Fruit fly (Drosophila melanogaster) whole organism, embryonic: Measurements from ENCODE around the gene TfIIA-S.
A peak's percentile ranks its signal among the peaks of the same experiment; 100 is the strongest.

Experiments
- Abd-B ChIP-seq: fragments of 200-800 bp; sonication (Bioruptor generic); optimal IDR thresholded peaks from 2 replicates; lab custom pipeline; 2018; ENCODE audit warnings: missing biosample characterization, mild to moderate bottlenecking, missing genetic modification characterization, moderate library complexity
- Bgb ChIP-seq: fragments of 200-800 bp; sonication (Bioruptor generic); IDR thresholded peaks from 2 replicates; pipeline ENCODE4 v1.3.6; 2022; ENCODE audit warnings: missing biosample characterization, missing genetic modification characterization; ENCODE audit not compliant: partially characterized antibody
- CG11398 ChIP-seq: fragments of 200-800 bp; sonication (Bioruptor generic); optimal IDR thresholded peaks from 2 replicates; lab custom pipeline; 2016; ENCODE audit warnings: missing biosample characterization, missing genetic modification characterization
- CG12391 ChIP-seq: fragments of 200-800 bp; sonication (Bioruptor generic); optimal IDR thresholded peaks from 3 replicates; lab custom pipeline; 2018; ENCODE audit warnings: missing biosample characterization, mild to moderate bottlenecking, missing genetic modification characterization, moderate library complexity
- CG13624 ChIP-seq: fragments of 200-800 bp; sonication (Bioruptor generic); optimal IDR thresholded peaks from 2 replicates; lab custom pipeline; 2016; ENCODE audit warnings: missing biosample characterization, missing genetic modification characterization
- CG14965 ChIP-seq: fragments of 200-800 bp; sonication (Bioruptor generic); optimal IDR thresholded peaks from 2 replicates; lab custom pipeline; 2016; ENCODE audit warnings: missing biosample characterization, missing genetic modification characterization, borderline replicate concordance
- CG1602 ChIP-seq: fragments of 200-800 bp; sonication (Bioruptor generic); optimal IDR thresholded peaks from 3 replicates; lab custom pipeline; 2016; ENCODE audit warnings: missing biosample characterization, missing genetic modification characterization
- CG16779 ChIP-seq: fragments of 200-800 bp; sonication (Bioruptor generic); IDR thresholded peaks from 2 replicates; pipeline ENCODE4 v1.3.6; 2022; ENCODE audit warnings: missing biosample characterization, missing genetic modification characterization
- CG1832 ChIP-seq: fragments of 200-800 bp; sonication (Bioruptor generic); optimal IDR thresholded peaks from 2 replicates; lab custom pipeline; 2017; ENCODE audit warnings: missing biosample characterization, mild to moderate bottlenecking, missing genetic modification characterization, inconsistent platforms
- CG2678 ChIP-seq: fragments of 200-800 bp; sonication (Bioruptor generic); optimal IDR thresholded peaks from 3 replicates; lab custom pipeline; 2019; ENCODE audit warnings: missing biosample characterization, mild to moderate bottlenecking, missing genetic modification characterization, moderate library complexity
- CG5245 ChIP-seq: fragments of 200-800 bp; sonication (Bioruptor generic); optimal IDR thresholded peaks from 3 replicates; lab custom pipeline; 2016; ENCODE audit warnings: missing biosample characterization, missing genetic modification characterization
- CG5953 ChIP-seq: fragments of 200-800 bp; sonication (Bioruptor generic); IDR thresholded peaks from 2 replicates; pipeline ENCODE4 v1.3.6; 2022; ENCODE audit warnings: missing biosample characterization, missing genetic modification characterization
- CG6175 ChIP-seq: fragments of 200-800 bp; sonication (Bioruptor generic); IDR thresholded peaks from 3 replicates; pipeline ENCODE4 v1.3.6; 2022; ENCODE audit warnings: missing biosample characterization, missing genetic modification characterization
- CG7271 ChIP-seq: fragments of 200-800 bp; sonication (Bioruptor generic); optimal IDR thresholded peaks from 2 replicates; lab custom pipeline; 2018; ENCODE audit warnings: missing biosample characterization, mild to moderate bottlenecking, missing genetic modification characterization, moderate library complexity
- CG7357 ChIP-seq: fragments of 200-800 bp; sonication (Bioruptor generic); IDR thresholded peaks from 3 replicates; pipeline ENCODE4 v1.3.6; 2022; ENCODE audit warnings: missing biosample characterization, missing genetic modification characterization
- CG7556 ChIP-seq: fragments of 200-800 bp; sonication (Bioruptor generic); optimal IDR thresholded peaks from 2 replicates; lab custom pipeline; 2017; ENCODE audit warnings: missing biosample characterization, mild to moderate bottlenecking, missing genetic modification characterization
- CG7839 ChIP-seq: fragments of 200-800 bp; sonication (Bioruptor generic); optimal IDR thresholded peaks from 3 replicates; lab custom pipeline; 2018; ENCODE audit warnings: missing biosample characterization, mild to moderate bottlenecking, missing genetic modification characterization, moderate library complexity
- CG7963 ChIP-seq: fragments of 200-800 bp; sonication (Bioruptor generic); IDR thresholded peaks from 3 replicates; pipeline ENCODE4 v1.3.6; 2022; ENCODE audit warnings: missing biosample characterization, missing genetic modification characterization; ENCODE audit not compliant: partially characterized antibody
- CG9817 ChIP-seq: fragments of 200-800 bp; sonication (Bioruptor generic); optimal IDR thresholded peaks from 2 replicates; lab custom pipeline; 2018; ENCODE audit warnings: missing biosample characterization, mild to moderate bottlenecking, missing genetic modification characterization, moderate library complexity
- Dfd ChIP-seq, 2 experiments: fragments of >200 bp; optimal IDR thresholded peaks; 2 replicates each; lab custom pipeline; 2017; ENCODE audit warnings: missing biosample characterization in 2 of 2, missing genetic modification characterization in 2 of 2
- Doc2 ChIP-seq: fragments of 200-800 bp; sonication (Bioruptor generic); IDR thresholded peaks from 2 replicates; pipeline ENCODE4 v1.3.6; 2022; ENCODE audit warnings: missing biosample characterization, missing genetic modification characterization
- Doc3 ChIP-seq: fragments of 200-800 bp; sonication (Bioruptor generic); IDR thresholded peaks from 3 replicates; pipeline ENCODE4 v1.3.6; 2022; ENCODE audit warnings: missing biosample characterization, missing genetic modification characterization; ENCODE audit not compliant: partially characterized antibody
- Eip74EF ChIP-seq, 2 experiments: fragments of 200-800 bp in 1 of 2; fragments of >200 bp in 1 of 2; sonication (Bioruptor generic) in 1 of 2; optimal IDR thresholded peaks; 2 replicates each; lab custom pipeline; 2017 to 2019; ENCODE audit warnings: missing biosample characterization in 2 of 2, missing genetic modification characterization in 2 of 2, mild to moderate bottlenecking in 1 of 2, moderate library complexity in 1 of 2
- Hmx ChIP-seq: fragments of 200-800 bp; sonication (Bioruptor generic); optimal IDR thresholded peaks from 2 replicates; lab custom pipeline; 2016; ENCODE audit warnings: missing biosample characterization, missing genetic modification characterization
- Kr ChIP-seq: fragments of 200-800 bp; sonication (Bioruptor generic); optimal IDR thresholded peaks from 2 replicates; lab custom pipeline; 2017; ENCODE audit warnings: missing biosample characterization, mild to moderate bottlenecking, missing genetic modification characterization
- Max ChIP-seq: fragments of 200-800 bp; sonication (Bioruptor generic); optimal IDR thresholded peaks from 2 replicates; lab custom pipeline; 2016; ENCODE audit warnings: missing biosample characterization, mild to moderate bottlenecking, missing genetic modification characterization
- Nf-YA ChIP-seq: fragments of 200-800 bp; sonication (Bioruptor generic); IDR thresholded peaks from 2 replicates; pipeline ENCODE4 v1.3.6; 2022; ENCODE audit warnings: missing biosample characterization, missing genetic modification characterization
- Poxn ChIP-seq: fragments of 200-800 bp; sonication (Bioruptor generic); IDR thresholded peaks from 2 replicates; pipeline ENCODE4 v1.3.6; 2022; ENCODE audit warnings: missing biosample characterization, missing genetic modification characterization
- Ravus ChIP-seq: fragments of 200-800 bp; sonication (Bioruptor generic); IDR thresholded peaks from 2 replicates; pipeline ENCODE4 v1.3.6; 2022; ENCODE audit warnings: missing biosample characterization, missing genetic modification characterization
- Scr ChIP-seq: fragments of 200-800 bp; sonication (Bioruptor generic); IDR thresholded peaks from 2 replicates; pipeline ENCODE4 v1.3.6; 2022; ENCODE audit warnings: missing biosample characterization, missing genetic modification characterization; ENCODE audit not compliant: partially characterized antibody
- Ssrp ChIP-seq: fragments of 200-800 bp; sonication (Bioruptor generic); optimal IDR thresholded peaks from 2 replicates; lab custom pipeline; 2018; ENCODE audit warnings: missing biosample characterization, mild to moderate bottlenecking, missing genetic modification characterization, moderate library complexity
- ara ChIP-seq: fragments of 200-800 bp; sonication (Bioruptor generic); IDR thresholded peaks from 2 replicates; pipeline ENCODE4 v1.3.6; 2022; ENCODE audit warnings: missing biosample characterization, missing genetic modification characterization
- crol ChIP-seq: fragments of 200-800 bp; sonication (Bioruptor generic); IDR thresholded peaks from 2 replicates; pipeline ENCODE4 v1.3.6; 2022; ENCODE audit warnings: missing biosample characterization, missing genetic modification characterization
- crp ChIP-seq, 2 experiments: fragments of 200-800 bp; sonication (Bioruptor generic); optimal IDR thresholded peaks; 2 replicates in 1 of 2; 3 replicates in 1 of 2; lab custom pipeline; 2017; ENCODE audit warnings: missing biosample characterization in 2 of 2, missing genetic modification characterization in 2 of 2, mild to moderate bottlenecking in 1 of 2, moderate library complexity in 1 of 2
- cwo ChIP-seq: fragments of 200-800 bp; sonication (Bioruptor generic); optimal IDR thresholded peaks from 3 replicates; lab custom pipeline; 2017; ENCODE audit warnings: missing biosample characterization, missing genetic modification characterization, mild to moderate bottlenecking, moderate library complexity, missing genetic modification reagents
- da ChIP-seq: fragments of 200-800 bp; sonication (Bioruptor generic); optimal IDR thresholded peaks from 2 replicates; lab custom pipeline; 2016; ENCODE audit warnings: missing biosample characterization, missing genetic modification characterization
- esg ChIP-seq: fragments of 200-800 bp; sonication (Bioruptor generic); conservative IDR thresholded peaks from 2 replicates; pipeline ENCODE4 v1.3.6; 2022; ENCODE audit warnings: missing biosample characterization, missing genetic modification characterization
- kah ChIP-seq: fragments of 200-800 bp; sonication (Bioruptor generic); optimal IDR thresholded peaks from 2 replicates; lab custom pipeline; 2018; ENCODE audit warnings: missing biosample characterization, mild to moderate bottlenecking, missing genetic modification characterization
- ken ChIP-seq: fragments of 200-800 bp; sonication (Bioruptor generic); IDR thresholded peaks from 3 replicates; pipeline ENCODE4 v1.3.6; 2022; ENCODE audit warnings: missing biosample characterization, missing genetic modification characterization
- kni ChIP-seq: fragments of 200-800 bp; sonication (Bioruptor generic); optimal IDR thresholded peaks from 3 replicates; lab custom pipeline; 2017; ENCODE audit warnings: mild to moderate bottlenecking, missing biosample characterization, missing genetic modification reagents, missing genetic modification characterization
- lilli ChIP-seq: fragments of 200-800 bp; sonication (Bioruptor generic); optimal IDR thresholded peaks from 3 replicates; lab custom pipeline; 2016; ENCODE audit warnings: missing biosample characterization, missing genetic modification characterization
- peb ChIP-seq: fragments of 200-800 bp; sonication (Bioruptor generic); IDR thresholded peaks from 2 replicates; pipeline ENCODE4 v1.3.6; 2022; ENCODE audit warnings: missing biosample characterization, missing genetic modification characterization
- ttk ChIP-seq: fragments of 200-800 bp; sonication (Bioruptor generic); IDR thresholded peaks from 2 replicates; pipeline ENCODE4 v2.1.2; 2022; ENCODE audit warnings: missing biosample characterization, missing genetic modification characterization
- zen ChIP-seq: fragments of 200-800 bp; sonication (Bioruptor generic); optimal IDR thresholded peaks from 3 replicates; lab custom pipeline; 2018; ENCODE audit warnings: missing biosample characterization, mild to moderate bottlenecking, missing genetic modification characterization, moderate library complexity
- zfh1 ChIP-seq: fragments of 200-800 bp; sonication (Bioruptor generic); IDR thresholded peaks from 3 replicates; pipeline ENCODE4 v1.3.6; 2022; ENCODE audit warnings: missing biosample characterization, missing genetic modification characterization

TfIIA-S gene

DNA sequence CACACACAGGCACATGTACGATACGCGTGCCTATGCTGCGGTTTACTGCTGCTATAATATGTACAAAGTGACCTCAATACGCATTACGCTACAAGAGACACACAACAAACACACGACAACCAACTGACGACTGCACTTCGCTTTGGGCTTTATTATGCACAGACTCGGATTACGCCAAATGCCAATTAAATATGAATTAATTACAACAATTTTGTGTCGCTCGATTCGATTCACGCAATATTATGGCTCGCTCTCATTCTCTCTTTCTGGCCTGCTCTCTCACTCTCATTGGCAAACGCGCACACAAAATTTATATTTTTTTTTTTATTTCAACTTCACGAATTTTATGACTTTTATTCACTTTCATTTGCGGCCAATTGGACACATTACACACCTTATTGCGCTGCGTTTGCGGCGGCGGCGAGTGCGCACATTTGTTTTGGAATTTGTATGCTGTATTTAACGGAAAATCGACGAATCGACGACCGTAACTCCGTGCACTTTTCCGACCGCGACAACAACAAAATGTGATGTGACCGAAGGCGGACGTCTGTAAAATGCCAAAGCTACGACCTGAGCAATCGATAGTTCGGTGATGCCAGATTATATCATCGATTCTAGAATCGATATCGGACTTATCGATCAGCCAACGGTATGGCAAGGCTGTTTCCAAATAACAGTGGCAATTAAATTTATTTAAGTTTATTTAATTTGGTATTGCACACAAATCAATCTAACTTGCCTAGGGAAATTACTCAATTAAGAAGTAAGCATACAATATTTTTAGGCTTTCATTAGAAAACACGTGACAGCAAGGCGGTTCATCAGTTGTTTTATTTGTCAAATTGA, 31.9 kb upstream of the TfIIA-S start, which contains the start of the genes sba and CG31141 (continued):
- no peak for TF ChIP-seq ara (GFP tag; lab: Robert Waterston, UW)
- peak; percentile 56 for TF ChIP-seq zen (tag; lab: Kevin White, UChicago)
- TF ChIP-seq CG7271 (tag; lab: Kevin White, UChicago): no peak
- TF ChIP-seq CG7357 (GFP tag; lab: Robert Waterston, UW): no peak
- TF ChIP-seq lilli (GFP tag; lab: Kevin White, UChicago): peak; percentile 26
- no peak for TF ChIP-seq Dfd (GFP tag; optimal IDR thresholded peaks at IDR 0.05; lab: Kevin White, UChicago)
- TF ChIP-seq CG11398 (GFP tag; lab: Kevin White, UChicago): no peak
- TF ChIP-seq CG9817 (tag; lab: Kevin White, UChicago): no peak
- TF ChIP-seq CG7839 (tag; lab: Kevin White, UChicago): peak; percentile 3
- no peak for TF ChIP-seq CG6175
- TF ChIP-seq CG1832 (GFP tag; lab: Kevin White, UChicago): no peak
- no peak for TF ChIP-seq CG14965 (GFP tag; lab: Kevin White, UChicago)
- peak in 1 of 2 experiments; percentile 27 for TF ChIP-seq Eip74EF (GFP tag; optimal IDR thresholded peaks at IDR 0.05; lab: Kevin White, UChicago)
- no peak for TF ChIP-seq Ravus
- TF ChIP-seq Max (GFP tag; lab: Kevin White, UChicago): no peak
- no peak for TF ChIP-seq cwo (GFP tag; lab: Kevin White, UChicago)

DNA sequence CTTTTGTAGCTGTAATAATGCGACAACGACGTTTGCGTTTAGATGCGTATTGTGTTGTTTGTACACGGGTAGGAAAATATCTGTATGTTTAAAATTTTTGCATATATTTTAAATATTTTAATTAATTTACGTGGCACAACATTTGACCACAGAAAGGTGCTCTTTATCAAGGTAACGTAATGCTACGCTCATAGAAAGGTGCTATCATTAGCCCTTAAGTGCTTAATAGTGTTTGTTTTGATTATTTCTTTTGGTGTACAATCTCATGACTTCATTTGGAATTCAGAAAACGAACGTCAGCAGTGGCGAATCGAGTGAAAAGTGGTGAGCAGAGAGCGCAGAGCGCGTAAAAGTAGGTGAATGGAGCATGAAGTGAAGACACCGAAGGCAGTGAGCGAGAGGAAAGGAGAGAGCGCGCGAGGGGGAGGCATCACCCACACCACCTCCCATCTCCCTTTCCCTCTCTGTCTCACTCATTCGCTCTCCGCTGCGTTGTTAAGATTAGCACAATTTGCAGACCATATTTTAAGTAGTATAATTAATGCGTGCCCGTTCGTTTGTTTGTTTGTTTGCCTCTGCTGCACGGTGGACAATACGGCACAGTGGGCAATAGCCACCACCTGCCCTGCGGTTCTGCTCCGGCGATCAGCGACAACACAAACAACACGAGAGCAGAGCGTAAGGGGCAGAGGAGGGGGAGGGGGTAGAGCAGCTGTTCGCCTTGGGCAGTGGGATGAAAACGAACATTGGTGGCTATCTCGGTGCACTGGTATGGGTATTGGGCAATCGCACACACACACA, 31.0 kb upstream of the TfIIA-S start:
- TF ChIP-seq Scr (GFP tag; lab: Robert Waterston, UW) (peak; percentile 41), da (GFP tag; lab: Kevin White, UChicago) (peak; percentile 91), crp (GFP tag; optimal IDR thresholded peaks at IDR 0.05; lab: Kevin White, UChicago) (peak in 1 of 2 experiments; percentile 79), Abd-B (GFP tag; lab: Kevin White, UChicago) (no peak), CG5953 (GFP tag; lab: Robert Waterston, UW) (no peak), CG7963 (GFP tag; lab: Robert Waterston, UW) (no peak), ttk (GFP tag; lab: Robert Waterston, UW) (peak; percentile 53), Bgb (GFP tag; lab: Robert Waterston, UW) (no peak; the same call in 1 of the 2 replicates), Hmx (GFP tag; lab: Kevin White, UChicago) (no peak), Ssrp (peak; percentile 53), Nf-YA (GFP tag; lab: Robert Waterston, UW) (0 out of 2 replicates have a peak, but pooled peaks have one; percentile 44), ken (no peak; the same call in 2 of the 3 replicates), crol (GFP tag; lab: Robert Waterston, UW) (peak; percentile 98), CG1602 (GFP tag; lab: Kevin White, UChicago) (no peak), Ravus (no peak), kah (peak; percentile 57), CG16779 (GFP tag; lab: Robert Waterston, UW) (no peak), Poxn (GFP tag; lab: Robert Waterston, UW) (no peak), CG12391 (tag; lab: Kevin White, UChicago) (peak; percentile 37), Doc2 (GFP tag; lab: Robert Waterston, UW) (no peak), Doc3 (GFP tag; lab: Robert Waterston, UW) (no peak), CG5245 (GFP tag; lab: Kevin White, UChicago) (no peak), Kr (peak; percentile 56), kni (GFP tag; lab: Kevin White, UChicago) (peak; percentile 81), CG2678 (tag; lab: Kevin White, UChicago) (peak; percentile 60), CG13624 (GFP tag; lab: Kevin White, UChicago) (no peak), zfh1 (peak; percentile 57; the same call in 1 of the 3 replicates), esg (GFP tag; lab: Robert Waterston, UW) (peak; percentile 21; the same call in 1 of the 2 replicates), peb (GFP tag; lab: Robert Waterston, UW) (0 out of 2 replicates have a peak, but pooled peaks have one; percentile 22), CG7556 (peak; percentile 25)
